Fruit fly (Drosophila melanogaster) whole organism, embryonic: ENCODE data around the gene geko.

Experiments used
- Abd-B ChIP-seq: fragments of 200-800 bp; sonication (Bioruptor generic); optimal IDR thresholded peaks from 2 replicates; lab custom pipeline; 2018; ENCODE audit warnings: missing biosample characterization, mild to moderate bottlenecking, missing genetic modification characterization, moderate library complexity
- CG11085 ChIP-seq: fragments of 200-800 bp; sonication (Bioruptor generic); IDR thresholded peaks from 2 replicates; pipeline ENCODE4 v1.3.6; 2022; ENCODE audit warnings: missing biosample characterization, missing genetic modification characterization
- CG11504 ChIP-seq: fragments of 200-800 bp; sonication (Bioruptor generic); optimal IDR thresholded peaks from 3 replicates; lab custom pipeline; 2019; ENCODE audit warnings: missing biosample characterization, mild to moderate bottlenecking, missing genetic modification characterization, moderate library complexity
- CG12744 ChIP-seq: fragments of 200-800 bp; sonication (Bioruptor generic); optimal IDR thresholded peaks from 2 replicates; lab custom pipeline; 2016; ENCODE audit warnings: missing biosample characterization, missing genetic modification characterization
- CG13424 ChIP-seq: fragments of 200-800 bp; sonication (Bioruptor generic); optimal IDR thresholded peaks from 2 replicates; lab custom pipeline; 2019; ENCODE audit warnings: missing biosample characterization, mild to moderate bottlenecking, missing genetic modification characterization, moderate library complexity
- CG13624 ChIP-seq: fragments of 200-800 bp; sonication (Bioruptor generic); optimal IDR thresholded peaks from 2 replicates; lab custom pipeline; 2016; ENCODE audit warnings: missing biosample characterization, missing genetic modification characterization
- CG15479 ChIP-seq: fragments of 200-800 bp; sonication (Bioruptor generic); optimal IDR thresholded peaks from 3 replicates; lab custom pipeline; 2019; ENCODE audit warnings: missing biosample characterization, mild to moderate bottlenecking, missing genetic modification characterization, moderate library complexity
- CG17612 ChIP-seq: fragments of 200-800 bp; sonication (Bioruptor generic); IDR thresholded peaks from 2 replicates; pipeline ENCODE4 v1.3.6; 2022; ENCODE audit warnings: missing biosample characterization, missing genetic modification characterization
- CG2120 ChIP-seq: fragments of 200-800 bp; sonication (Bioruptor generic); optimal IDR thresholded peaks from 3 replicates; lab custom pipeline; 2016; ENCODE audit warnings: missing biosample characterization, missing genetic modification characterization
- CG2199 ChIP-seq: fragments of 200-800 bp; sonication (Bioruptor generic); IDR thresholded peaks from 3 replicates; pipeline ENCODE4 v1.3.6; 2022; ENCODE audit warnings: missing biosample characterization, missing genetic modification characterization
- CG33213 ChIP-seq: fragments of 200-800 bp; sonication (Bioruptor generic); optimal IDR thresholded peaks from 3 replicates; lab custom pipeline; 2016; ENCODE audit warnings: missing biosample characterization, missing genetic modification characterization
- CG3407 ChIP-seq: fragments of 200-800 bp; sonication (Bioruptor generic); optimal IDR thresholded peaks from 2 replicates; lab custom pipeline; 2018; ENCODE audit warnings: missing biosample characterization, mild to moderate bottlenecking, missing genetic modification characterization
- CG4707 ChIP-seq: fragments of 200-800 bp; sonication (Bioruptor generic); optimal IDR thresholded peaks from 2 replicates; lab custom pipeline; 2018; ENCODE audit warnings: missing biosample characterization, mild to moderate bottlenecking, missing genetic modification characterization, moderate library complexity
- CG7271 ChIP-seq: fragments of 200-800 bp; sonication (Bioruptor generic); optimal IDR thresholded peaks from 2 replicates; lab custom pipeline; 2018; ENCODE audit warnings: missing biosample characterization, mild to moderate bottlenecking, missing genetic modification characterization, moderate library complexity
- CG7839 ChIP-seq: fragments of 200-800 bp; sonication (Bioruptor generic); optimal IDR thresholded peaks from 3 replicates; lab custom pipeline; 2018; ENCODE audit warnings: missing biosample characterization, mild to moderate bottlenecking, missing genetic modification characterization, moderate library complexity
- CG7928 ChIP-seq: fragments of 200-800 bp; sonication (Bioruptor generic); optimal IDR thresholded peaks from 2 replicates; lab custom pipeline; 2017; ENCODE audit warnings: missing biosample characterization, mild to moderate bottlenecking, missing genetic modification characterization
- CTCF ChIP-seq: fragments of 200-800 bp; sonication (Bioruptor generic); optimal IDR thresholded peaks from 2 replicates; lab custom pipeline; 2017; ENCODE audit warnings: missing biosample characterization, mild to moderate bottlenecking, missing genetic modification characterization, moderate library complexity
- Dad ChIP-seq: fragments of 200-800 bp; sonication (Bioruptor generic); optimal IDR thresholded peaks from 3 replicates; lab custom pipeline; 2016; ENCODE audit warnings: missing biosample characterization, missing genetic modification characterization
- Dll ChIP-seq: fragments of 200-800 bp; sonication (Bioruptor generic); IDR thresholded peaks from 4 replicates; pipeline ENCODE4 v1.3.6; 2022; ENCODE audit warnings: missing biosample characterization, missing genetic modification characterization; ENCODE audit not compliant: partially characterized antibody
- E2f2 ChIP-seq: fragments of 200-800 bp; sonication (Bioruptor generic); IDR thresholded peaks from 2 replicates; pipeline ENCODE4 v1.3.6; 2022; ENCODE audit warnings: missing biosample characterization, missing genetic modification characterization
- Hr39 ChIP-seq: fragments of >200 bp; optimal IDR thresholded peaks from 2 replicates; lab custom pipeline; 2017
- Med ChIP-seq: fragments of 200-800 bp; sonication (Bioruptor generic); peaks from one replicate; lab custom pipeline; 2016; ENCODE audit warnings: missing biosample characterization, missing genetic modification characterization, mild to moderate bottlenecking, inconsistent platforms, moderate library complexity
- Meics ChIP-seq: fragments of 200-800 bp; sonication (Bioruptor generic); optimal IDR thresholded peaks from 2 replicates; lab custom pipeline; 2017; ENCODE audit warnings: missing biosample characterization, mild to moderate bottlenecking, missing genetic modification characterization
- Pdp1 ChIP-seq, 2 experiments: fragments of 200-800 bp; sonication (Bioruptor generic); optimal IDR thresholded peaks; 3 replicates each; lab custom pipeline; 2016; ENCODE audit warnings: missing biosample characterization in 2 of 2, missing genetic modification characterization in 2 of 2, mild to moderate bottlenecking in 1 of 2, moderate library complexity in 1 of 2
- abd-A ChIP-seq: fragments of 200-800 bp; sonication (Bioruptor generic); optimal IDR thresholded peaks from 3 replicates; lab custom pipeline; 2019; ENCODE audit warnings: missing biosample characterization, mild to moderate bottlenecking, missing genetic modification characterization, moderate library complexity
- al ChIP-seq: fragments of 200-800 bp; sonication (Bioruptor generic); IDR thresholded peaks from 2 replicates; pipeline ENCODE4 v1.3.6; 2022; ENCODE audit warnings: missing biosample characterization, missing genetic modification characterization
- amos ChIP-seq: fragments of 200-800 bp; sonication (Bioruptor generic); IDR thresholded peaks from 2 replicates; pipeline ENCODE4 v1.3.6; 2022; ENCODE audit warnings: missing biosample characterization, missing genetic modification characterization; ENCODE audit not compliant: partially characterized antibody
- ara ChIP-seq: fragments of 200-800 bp; sonication (Bioruptor generic); IDR thresholded peaks from 2 replicates; pipeline ENCODE4 v1.3.6; 2022; ENCODE audit warnings: missing biosample characterization, missing genetic modification characterization
- bcd ChIP-seq: fragments of 200-800 bp; sonication (Bioruptor generic); optimal IDR thresholded peaks from 2 replicates; lab custom pipeline; 2017; ENCODE audit warnings: missing biosample characterization, mild to moderate bottlenecking, missing genetic modification characterization
- btn ChIP-seq: fragments of 200-800 bp; sonication (Bioruptor generic); optimal IDR thresholded peaks from 2 replicates; lab custom pipeline; 2016; ENCODE audit warnings: missing biosample characterization, missing genetic modification characterization
- cad ChIP-seq: fragments of >200 bp; optimal IDR thresholded peaks from 2 replicates; lab custom pipeline; 2017; ENCODE audit warnings: missing biosample characterization, missing genetic modification characterization
- chinmo ChIP-seq: fragments of 200-800 bp; sonication (Bioruptor generic); IDR thresholded peaks from 4 replicates; pipeline ENCODE4 v1.3.6; 2022; ENCODE audit warnings: missing biosample characterization, missing genetic modification characterization; ENCODE audit not compliant: partially characterized antibody
- chm ChIP-seq: fragments of 200-800 bp; sonication (Bioruptor generic); IDR thresholded peaks from 2 replicates; pipeline ENCODE4 v1.3.6; 2022; ENCODE audit warnings: missing biosample characterization, missing genetic modification characterization
- chn ChIP-seq: fragments of 200-800 bp; sonication (Bioruptor generic); optimal IDR thresholded peaks from 2 replicates; lab custom pipeline; 2016; ENCODE audit warnings: missing biosample characterization, missing genetic modification characterization
- crol ChIP-seq: fragments of 200-800 bp; sonication (Bioruptor generic); IDR thresholded peaks from 2 replicates; pipeline ENCODE4 v1.3.6; 2022; ENCODE audit warnings: missing biosample characterization, missing genetic modification characterization
- ems ChIP-seq: fragments of 200-800 bp; sonication (Bioruptor generic); optimal IDR thresholded peaks from 3 replicates; lab custom pipeline; 2016; ENCODE audit warnings: missing biosample characterization, missing genetic modification characterization
- gt ChIP-seq: fragments of 200-800 bp; sonication (Bioruptor generic); IDR thresholded peaks from 2 replicates; pipeline ENCODE4 v1.3.6; 2022; ENCODE audit warnings: missing biosample characterization, missing genetic modification characterization
- h ChIP-seq: fragments of >200 bp; optimal IDR thresholded peaks from 2 replicates; lab custom pipeline; 2017
- lmd ChIP-seq: fragments of 200-800 bp; sonication (Bioruptor generic); IDR thresholded peaks from 2 replicates; pipeline ENCODE4 v1.3.6; 2022; ENCODE audit warnings: missing biosample characterization, missing genetic modification characterization
- pros ChIP-seq: fragments of 200-800 bp; sonication (Bioruptor generic); optimal IDR thresholded peaks from 3 replicates; lab custom pipeline; 2019; ENCODE audit warnings: missing biosample characterization, mild to moderate bottlenecking, missing genetic modification characterization, moderate library complexity
- run ChIP-seq: fragments of 200-800 bp; sonication (Bioruptor generic); optimal IDR thresholded peaks from 3 replicates; lab custom pipeline; 2018; ENCODE audit warnings: missing biosample characterization, mild to moderate bottlenecking, missing genetic modification characterization
- slp2 ChIP-seq: fragments of 200-800 bp; sonication (Bioruptor generic); optimal IDR thresholded peaks from 2 replicates; lab custom pipeline; 2016; ENCODE audit warnings: missing biosample characterization, missing genetic modification characterization
- stwl ChIP-seq: fragments of 200-800 bp; sonication (Bioruptor generic); optimal IDR thresholded peaks from 3 replicates; lab custom pipeline; 2018; ENCODE audit warnings: missing biosample characterization, mild to moderate bottlenecking, missing genetic modification characterization, moderate library complexity
- tll ChIP-seq, 2 experiments: fragments of 200-800 bp in 1 of 2; fragments of >200 bp in 1 of 2; sonication (Bioruptor generic) in 1 of 2; optimal IDR thresholded peaks; 2 replicates each; lab custom pipeline; 2017 to 2019; ENCODE audit warnings: missing biosample characterization in 2 of 2, missing genetic modification characterization in 2 of 2, mild to moderate bottlenecking in 1 of 2, moderate library complexity in 1 of 2
- zen ChIP-seq: fragments of 200-800 bp; sonication (Bioruptor generic); optimal IDR thresholded peaks from 3 replicates; lab custom pipeline; 2018; ENCODE audit warnings: missing biosample characterization, mild to moderate bottlenecking, missing genetic modification characterization, moderate library complexity

geko gene

DNA sequence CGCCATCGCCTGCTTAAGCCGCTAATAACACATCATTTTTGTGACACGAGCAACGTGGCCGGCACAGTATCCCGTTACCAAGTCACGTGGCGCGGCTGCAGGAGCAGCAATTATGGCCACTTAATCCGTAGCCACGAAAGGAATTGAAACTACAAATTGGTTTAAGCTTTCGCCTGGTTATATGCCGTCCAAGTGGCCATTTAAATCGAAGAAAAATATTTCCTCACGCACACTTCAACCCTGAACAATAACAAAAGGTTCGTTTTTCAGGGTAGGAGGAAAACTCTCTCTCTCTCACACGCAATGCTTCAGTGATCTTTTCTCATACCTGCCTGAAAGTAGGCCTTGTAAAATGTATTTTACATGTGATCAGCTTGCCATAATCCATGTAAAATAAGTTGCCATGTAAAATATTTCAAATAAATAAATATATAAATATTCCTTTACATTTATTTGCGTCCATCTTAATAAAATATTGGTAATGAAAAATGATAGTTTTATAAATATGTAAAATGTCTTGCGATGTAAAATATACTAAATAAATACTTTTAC lies 27.9 kb downstream of the geko start (continued):
- TF ChIP-seq CG2199 (GFP tag; lab: Robert Waterston, UW) (peak; percentile 96), chm (GFP tag; lab: Robert Waterston, UW) (no peak), CG7928 (GFP tag; lab: Kevin White, UChicago) (peak; percentile 11), CG12744 (GFP tag; lab: Kevin White, UChicago) (no peak), CG4707 (no peak), CTCF (GFP tag; lab: Kevin White, UChicago) (peak; percentile 74), stwl (tag; lab: Kevin White, UChicago) (peak; percentile 90)

dm6 chr3L:18171093-18171492 lies 31.9 kb downstream of the geko start:
- TF ChIP-seq CG3407 (GFP tag; lab: Kevin White, UChicago): no peak
- TF ChIP-seq ara (GFP tag; lab: Robert Waterston, UW): 0 out of 2 replicates have a peak, but pooled peaks have one; percentile 20
- no peak for TF ChIP-seq CG13424 (tag; lab: Kevin White, UChicago)
- peak; percentile 52; the same call in 1 of the 2 replicates for TF ChIP-seq crol
- TF ChIP-seq pros (GFP tag; lab: Kevin White, UChicago): no peak
- no peak for TF ChIP-seq CTCF (GFP tag; lab: Kevin White, UChicago)
- 0 out of 4 replicates have a peak, but pooled peaks have one; percentile 57 for TF ChIP-seq chinmo (GFP tag; lab: Robert Waterston, UW)
- no peak for TF ChIP-seq CG33213 (GFP tag; lab: Kevin White, UChicago)
- TF ChIP-seq Hr39: peak; percentile 49
- no peak for TF ChIP-seq CG11504 (tag; lab: Kevin White, UChicago)

- TF ChIP-seq Pdp1 (GFP tag; optimal IDR thresholded peaks at IDR 0.05; lab: Kevin White, UChicago) (peak in 1 of 2 experiments; percentile 41), E2f2 (no peak)
- TF ChIP-seq, all 482 proteins: peak for 1
Observed at dm6 chr3L:18172064-18172696, 33.0 kb downstream of the geko start.

dm6 chr3L:18173668-18174067 lies 34.5 kb downstream of the geko start:
- TF ChIP-seq abd-A (tag; lab: Kevin White, UChicago): no peak
- no peak for TF ChIP-seq al (GFP tag; lab: Robert Waterston, UW)
- TF ChIP-seq tll (GFP tag; optimal IDR thresholded peaks at IDR 0.05; lab: Kevin White, UChicago): peak in 1 of 2 experiments; percentile 96
- TF ChIP-seq zen: peak; percentile 38
- TF ChIP-seq chn (GFP tag; lab: Kevin White, UChicago): no peak
- no peak for TF ChIP-seq Abd-B (GFP tag; lab: Kevin White, UChicago)
- no peak for TF ChIP-seq bcd (GFP tag; lab: Kevin White, UChicago)
- peak; percentile 97 for TF ChIP-seq cad
- TF ChIP-seq slp2: no peak
- TF ChIP-seq CG13624: no peak
- TF ChIP-seq run (tag; lab: Kevin White, UChicago): no peak
- TF ChIP-seq CG33213 (GFP tag; lab: Kevin White, UChicago): no peak
- TF ChIP-seq Dad: no peak
- peak; percentile 72 for TF ChIP-seq CG7271 (tag; lab: Kevin White, UChicago)
- TF ChIP-seq Dll (GFP tag; lab: Robert Waterston, UW): no peak

dm6 chr3L:18174833-18175232 lies 35.6 kb downstream of the geko start:
- TF ChIP-seq CG15479 (peak; percentile 89), h (no peak), zen (peak; percentile 60), Med (peak; percentile 25), Meics (GFP tag; lab: Kevin White, UChicago) (no peak), amos (GFP tag; lab: Robert Waterston, UW) (0 out of 2 replicates have a peak, but pooled peaks have one; percentile 18), CG7839 (no peak), btn (no peak), ems (GFP tag; lab: Kevin White, UChicago) (no peak), gt (GFP tag; lab: Robert Waterston, UW) (no peak), CG17612 (GFP tag; lab: Robert Waterston, UW) (no peak), CG2120 (GFP tag; lab: Kevin White, UChicago) (no peak), al (GFP tag; lab: Robert Waterston, UW) (no peak), CG11085 (GFP tag; lab: Robert Waterston, UW) (no peak), lmd (no peak)
